Worm (Caenorhabditis elegans): ENCODE measurements around the gene tpan-1.

DNA sequence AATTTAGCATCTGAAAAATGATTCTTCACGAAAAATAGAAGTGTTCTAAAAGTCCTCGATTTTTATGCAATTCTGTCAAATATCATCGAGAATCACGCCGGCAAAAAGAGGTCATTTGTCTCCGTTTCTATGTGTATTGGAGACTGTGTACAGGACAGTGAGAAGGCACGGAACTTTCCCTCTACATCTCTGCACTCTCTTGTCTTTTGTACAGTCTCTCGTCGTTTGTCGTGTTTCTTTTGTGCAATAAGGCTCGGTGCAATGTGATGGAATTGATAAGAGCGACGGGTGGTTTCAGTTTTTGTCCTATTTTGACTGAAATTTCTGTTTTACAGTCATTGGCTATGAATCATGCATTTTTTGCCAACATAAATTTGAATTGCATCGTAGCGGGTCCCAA lies 42.6 kb downstream of the tpan-1 start:
- TF ChIP-seq nhr-28 (tag; optimal IDR thresholded peaks at IDR 0.05): no peak
- no peak for TF ChIP-seq lsy-2 (tag; optimal IDR thresholded peaks at IDR 0.05)
- no peak for TF ChIP-seq unc-62 (GFP tag; optimal IDR thresholded peaks at IDR 0.05)
- TF ChIP-seq sptf-1 (tag; optimal IDR thresholded peaks at IDR 0.05): no peak
- TF ChIP-seq nhr-12 (tag; optimal IDR thresholded peaks at IDR 0.05): no peak
- TF ChIP-seq blmp-1 (tag; optimal IDR thresholded peaks at IDR 0.05): no peak
